Fruit fly (Drosophila melanogaster): Measurements from ENCODE around the gene gammaTub23C.
A peak's percentile ranks its signal among the peaks of the same experiment; 100 is the strongest.

Gene gammaTub23C

DNA sequence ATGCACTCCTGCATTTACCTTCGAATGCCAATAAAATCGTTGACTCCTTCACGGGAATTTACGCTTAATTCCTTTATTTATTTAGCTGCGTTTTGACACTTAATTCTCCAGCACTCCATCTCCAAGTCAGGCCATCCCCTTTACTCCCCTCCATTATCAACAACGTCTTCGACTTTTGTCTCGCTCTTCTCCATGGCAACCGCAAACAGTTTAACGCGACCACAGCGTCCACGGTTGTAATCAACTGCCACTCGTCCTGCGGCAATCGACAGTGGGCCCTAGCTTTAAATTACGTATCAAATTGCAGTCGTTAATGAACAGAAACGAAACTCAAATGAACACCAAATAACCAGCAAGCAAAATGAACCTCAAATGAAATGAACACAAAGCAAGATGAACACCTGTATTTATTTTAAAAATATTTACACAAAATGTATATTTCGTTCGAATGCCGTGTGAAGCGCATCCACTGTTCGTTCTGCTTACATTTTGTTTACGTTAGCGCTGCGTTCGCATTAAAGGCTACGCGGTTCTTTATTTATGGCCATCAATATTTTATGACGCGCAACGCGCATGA lies 41.0 kb upstream of the gammaTub23C start (continued):
- TF ChIP-seq lilli (GFP tag; optimal IDR thresholded peaks at IDR 0.05) (peak; percentile 26), dysf (GFP tag; IDR thresholded peaks at IDR 0.05) (peak; percentile 25; the same call in 1 of the 3 replicates), CG6175 (GFP tag; IDR thresholded peaks at IDR 0.05) (no peak), Hmr (GFP tag; optimal IDR thresholded peaks at IDR 0.05) (peak; percentile 6), BtbVII (GFP tag; optimal IDR thresholded peaks at IDR 0.05) (peak; percentile 2), fu2 (GFP tag; optimal IDR thresholded peaks at IDR 0.05) (no peak), CG18599 (GFP tag; optimal IDR thresholded peaks at IDR 0.05) (peak; percentile 63), Fer1 (GFP tag; optimal IDR thresholded peaks at IDR 0.05) (peak; percentile 52), seq (GFP tag; IDR thresholded peaks at IDR 0.05) (no peak), hbn (GFP tag; IDR thresholded peaks at IDR 0.05; ENCODE audit: partially characterized antibody) (no peak), sna (GFP tag; IDR thresholded peaks at IDR 0.05; ENCODE audit: partially characterized antibody) (no peak), Nf-YA (GFP tag; IDR thresholded peaks at IDR 0.05) (no peak), Hr3 (GFP tag; optimal IDR thresholded peaks at IDR 0.05) (no peak), bcd (GFP tag; optimal IDR thresholded peaks at IDR 0.05) (no peak), MESR4 (GFP tag; optimal IDR thresholded peaks at IDR 0.05) (no peak), gt (GFP tag; IDR thresholded peaks at IDR 0.05) (no peak), CHES-1-like (GFP tag; optimal IDR thresholded peaks at IDR 0.05) (no peak), bigmax (GFP tag; optimal IDR thresholded peaks at IDR 0.05) (no peak), klu (GFP tag; IDR thresholded peaks at IDR 0.05) (no peak), CG33557 (GFP tag; optimal IDR thresholded peaks at IDR 0.05) (no peak), CG30020 (tag; optimal IDR thresholded peaks at IDR 0.05) (no peak), zf30C (GFP tag; optimal IDR thresholded peaks at IDR 0.05) (no peak), CG9797 (GFP tag; optimal IDR thresholded peaks at IDR 0.05) (no peak), Hr39 (optimal IDR thresholded peaks at IDR 0.05) (no peak), CG4730 (GFP tag; IDR thresholded peaks at IDR 0.05) (no peak), CG10209 (GFP tag; optimal IDR thresholded peaks at IDR 0.05) (peak; percentile 5), CG9609 (GFP tag; optimal IDR thresholded peaks at IDR 0.05) (no peak), Tbp (GFP tag; optimal IDR thresholded peaks at IDR 0.05) (no peak), lov (optimal IDR thresholded peaks at IDR 0.05) (no peak), lov (GFP tag; IDR thresholded peaks at IDR 0.05) (no peak), HmgD (GFP tag; optimal IDR thresholded peaks at IDR 0.05) (no peak), fd96Cb (tag; optimal IDR thresholded peaks at IDR 0.05) (no peak), CG13775 (GFP tag; optimal IDR thresholded peaks at IDR 0.05) (no peak), kay (GFP tag; optimal IDR thresholded peaks at IDR 0.05) (no peak), Hand (GFP tag; optimal IDR thresholded peaks at IDR 0.05) (no peak), Gsc (GFP tag; IDR thresholded peaks at IDR 0.05) (no peak), CG6765 (GFP tag; optimal IDR thresholded peaks at IDR 0.05) (peak; percentile 3), gro (GFP tag; optimal IDR thresholded peaks at IDR 0.05) (no peak), CG5953 (GFP tag; IDR thresholded peaks at IDR 0.05) (no peak), CG3838 (GFP tag; optimal IDR thresholded peaks at IDR 0.05) (no peak), z (GFP tag; IDR thresholded peaks at IDR 0.05) (no peak), yki (optimal IDR thresholded peaks at IDR 0.05) (no peak), nerfin-1 (tag; optimal IDR thresholded peaks at IDR 0.05) (no peak), CG31441 (GFP tag; IDR thresholded peaks at IDR 0.05) (0 out of 2 replicates have a peak, but pooled peaks have one; percentile 31), jing (GFP tag; optimal IDR thresholded peaks at IDR 0.05) (no peak), ci (GFP tag; IDR thresholded peaks at IDR 0.05) (no peak; the same call in 2 of the 3 replicates), grau (tag; optimal IDR thresholded peaks at IDR 0.05) (peak; percentile 66), CG1792 (GFP tag; optimal IDR thresholded peaks at IDR 0.05) (no peak), CG11504 (tag; optimal IDR thresholded peaks at IDR 0.05) (peak; percentile 33), NC2β (GFP tag; optimal IDR thresholded peaks at IDR 0.05) (no peak), ttk (GFP tag; IDR thresholded peaks at IDR 0.05) (no peak), CG31224 (GFP tag; IDR thresholded peaks at IDR 0.05) (no peak), Med (GFP tag) (peak; percentile 84)
